Fruit fly (Drosophila melanogaster): ENCODE measurements around the gene hyd.

Gene hyd

DNA sequence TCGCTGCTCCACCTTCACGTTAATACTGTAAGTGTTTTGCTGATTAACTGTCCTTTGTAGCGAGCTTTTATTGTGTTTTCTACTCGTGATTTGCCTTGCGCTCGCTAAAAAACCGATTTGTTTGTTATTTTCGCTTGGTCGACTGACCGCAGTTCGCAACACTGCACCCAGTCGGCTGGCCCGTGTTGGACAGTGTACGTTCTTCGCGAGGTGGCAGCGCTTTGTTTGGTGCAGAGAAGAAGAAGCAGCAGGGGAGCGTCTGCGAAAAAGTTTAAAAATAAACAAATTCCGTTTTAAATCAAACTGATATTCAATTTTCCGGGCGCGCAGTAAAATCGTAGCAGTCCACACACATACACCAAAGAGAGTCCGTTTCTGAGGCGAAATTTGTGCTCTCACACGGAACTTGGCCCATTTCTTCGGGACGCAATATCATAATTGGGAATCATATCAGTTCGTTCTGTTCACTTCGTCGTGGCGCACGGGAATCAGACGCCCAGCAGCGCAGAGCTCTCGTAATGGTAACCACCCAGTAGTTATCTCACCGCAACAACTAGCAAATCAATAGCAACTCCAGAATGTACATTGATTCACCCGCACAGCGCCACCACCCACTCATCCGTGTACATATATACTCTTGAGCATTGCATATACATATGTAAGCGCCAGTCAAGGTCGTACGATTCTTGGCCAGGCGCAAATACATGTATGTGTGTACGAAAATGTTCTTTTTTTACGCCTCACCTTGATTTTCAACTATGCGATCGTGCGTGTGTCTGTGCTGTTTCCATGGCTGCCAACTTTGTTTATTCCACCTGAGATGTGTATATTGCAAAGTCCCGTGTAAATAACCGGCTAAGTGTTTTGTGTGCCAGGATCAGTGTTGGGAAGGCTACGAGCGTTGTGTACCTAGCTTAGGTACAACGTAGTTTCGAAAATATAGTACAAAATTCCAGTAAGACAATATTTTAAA lies 42.5 kb upstream of the hyd start, which contains the start of gene Naa80:
TSS of gene Naa80 (plus strand) at position 215 of the 973 bp plus-strand sequence.
- TF ChIP-seq Mio (GFP tag; optimal IDR thresholded peaks at IDR 0.05) (peak; percentile 31), fru (GFP tag; optimal IDR thresholded peaks at IDR 0.05) (peak; percentile 70), CG32264 (GFP tag; optimal IDR thresholded peaks at IDR 0.05) (peak; percentile 22), Dif (GFP tag; optimal IDR thresholded peaks at IDR 0.05; ENCODE audit: partially characterized antibody) (peak; percentile 42), sv (GFP tag; optimal IDR thresholded peaks at IDR 0.05) (peak; percentile 32), pan (optimal IDR thresholded peaks at IDR 0.05) (no peak), dl (GFP tag; optimal IDR thresholded peaks at IDR 0.05; ENCODE audit: insufficient read depth in 1 of 2, partially characterized antibody in 2 of 2) (peak in 1 of 2 experiments; percentile 22), Vsx2 (GFP tag; optimal IDR thresholded peaks at IDR 0.05; ENCODE audit: partially characterized antibody) (no peak), dmrt93B (GFP tag; optimal IDR thresholded peaks at IDR 0.05) (no peak), sage (GFP tag; optimal IDR thresholded peaks at IDR 0.05) (no peak), Dfd (GFP tag; optimal IDR thresholded peaks at IDR 0.05) (no peak), ey (GFP tag; optimal IDR thresholded peaks at IDR 0.05) (peak; percentile 70), jim (GFP tag; optimal IDR thresholded peaks at IDR 0.05) (peak; percentile 30), CG9705 (GFP tag; optimal IDR thresholded peaks at IDR 0.05) (peak; percentile 62), Sp1 (GFP tag; optimal IDR thresholded peaks at IDR 0.05) (peak; percentile 50), Hr83 (GFP tag; optimal IDR thresholded peaks at IDR 0.05; ENCODE audit: poor library complexity, severe bottlenecking) (peak; percentile 93), Myc (optimal IDR thresholded peaks at IDR 0.05) (peak; percentile 3), GATAd (GFP tag; optimal IDR thresholded peaks at IDR 0.05) (no peak), usp (GFP tag; optimal IDR thresholded peaks at IDR 0.05) (no peak), rgr (GFP tag; optimal IDR thresholded peaks at IDR 0.05) (peak; percentile 88), OdsH (GFP tag; optimal IDR thresholded peaks at IDR 0.05) (peak; percentile 71), Hnf4 (GFP tag; optimal IDR thresholded peaks at IDR 0.05) (peak; percentile 88), tai (GFP tag; optimal IDR thresholded peaks at IDR 0.05) (no peak), dsf (GFP tag; optimal IDR thresholded peaks at IDR 0.05; ENCODE audit: borderline replicate concordance) (peak; percentile 48), lola (GFP tag; optimal IDR thresholded peaks at IDR 0.05) (no peak), Hr78 (GFP tag; optimal IDR thresholded peaks at IDR 0.05) (no peak), CrebA (GFP tag; optimal IDR thresholded peaks at IDR 0.05; ENCODE audit: borderline replicate concordance) (no peak), Jra (GFP tag; optimal IDR thresholded peaks at IDR 0.05) (peak; percentile 80), h (GFP tag; optimal IDR thresholded peaks at IDR 0.05) (peak; percentile 84), woc (GFP tag; optimal IDR thresholded peaks at IDR 0.05) (peak; percentile 60), Rel (GFP tag; optimal IDR thresholded peaks at IDR 0.05) (no peak), Rel (tag; optimal IDR thresholded peaks at IDR 0.05) (peak; percentile 77), Abd-B (GFP tag; optimal IDR thresholded peaks at IDR 0.05) (no peak), brk (GFP tag; optimal IDR thresholded peaks at IDR 0.05) (no peak), foxo (GFP tag; optimal IDR thresholded peaks at IDR 0.05) (peak in 1 of 2 experiments; percentile 84), N (GFP tag; optimal IDR thresholded peaks at IDR 0.05) (no peak), br (GFP tag; optimal IDR thresholded peaks at IDR 0.05) (peak; percentile 80), psq (GFP tag; optimal IDR thresholded peaks at IDR 0.05) (peak; percentile 50), HLH106 (tag; optimal IDR thresholded peaks at IDR 0.05) (peak; percentile 54)

All from whole organism, wandering third instar larva.